Fruit fly (Drosophila melanogaster): ENCODE data around the gene escl.
A peak's percentile ranks its signal among the peaks of the same experiment; 100 is the strongest.
"Not testable (repeated sequence)": the region's sequence is repeated elsewhere in the genome, so short reads cannot be mapped to it uniquely, and the experiment has no call there.

The escl gene

DNA sequence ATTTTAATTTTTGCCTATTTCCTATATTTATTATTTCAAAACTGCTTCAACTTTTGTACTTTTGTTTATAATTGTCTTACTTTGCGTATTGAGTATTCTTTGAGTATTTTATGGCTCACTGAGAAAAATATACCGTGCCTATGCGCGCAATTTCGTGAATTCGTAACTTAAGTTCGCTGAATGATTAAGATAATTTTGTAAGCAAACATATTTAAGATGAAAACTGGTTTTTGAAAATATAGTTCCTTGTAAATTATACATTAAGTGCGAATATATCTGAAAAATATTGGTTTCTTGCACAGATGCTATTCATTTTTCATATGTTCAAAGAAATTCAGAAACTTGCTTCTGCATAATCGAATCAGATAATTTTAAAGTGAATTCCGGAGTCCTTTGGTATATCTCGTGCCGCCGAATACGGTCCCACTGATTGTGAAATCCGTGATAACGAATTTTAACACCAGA lies 8.5 kb downstream of the escl start, which contains the start of the genes CG18787 and Nfs1:
TSS of gene CG18787 (minus strand) at position 101 of the 465 bp plus-strand sequence.
TSS of gene Nfs1 (plus strand) at position 415 of the 465 bp plus-strand sequence.
- TF ChIP-seq CG10321 (GFP tag; IDR thresholded peaks at IDR 0.05); bsh (GFP tag; optimal IDR thresholded peaks at IDR 0.05); Ets65A (GFP tag): not testable (repeated sequence)

DNA sequence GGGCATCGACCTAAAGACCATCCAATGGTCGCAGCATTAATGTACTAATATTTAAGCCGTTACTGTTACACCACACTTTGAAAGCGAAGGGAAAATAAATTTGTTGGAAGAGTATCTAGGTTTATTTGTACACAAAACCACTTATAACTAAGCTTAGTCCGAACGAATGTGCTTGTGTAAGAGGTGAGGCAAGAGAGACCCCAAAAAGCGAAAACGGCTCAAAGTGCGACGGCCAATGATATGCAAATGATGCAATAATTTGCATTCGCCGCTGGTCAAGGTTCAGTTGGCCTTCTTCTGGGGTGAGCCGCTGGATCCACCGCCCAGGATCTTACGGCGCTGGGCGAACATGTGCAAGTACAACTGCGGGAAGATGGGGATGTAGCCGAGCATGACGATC lies 10.4 kb downstream of the escl start:
- no peak for TF ChIP-seq CG6854 (GFP tag; optimal IDR thresholded peaks at IDR 0.05)
- TF ChIP-seq Pdp1 (GFP tag; optimal IDR thresholded peaks at IDR 0.05) = peak in 1 of 2 experiments; percentile 68
- peak; percentile 65 for TF ChIP-seq CG15073 (GFP tag; optimal IDR thresholded peaks at IDR 0.05)
- peak; percentile 11 for TF ChIP-seq D19A (tag; optimal IDR thresholded peaks at IDR 0.05)

DNA sequence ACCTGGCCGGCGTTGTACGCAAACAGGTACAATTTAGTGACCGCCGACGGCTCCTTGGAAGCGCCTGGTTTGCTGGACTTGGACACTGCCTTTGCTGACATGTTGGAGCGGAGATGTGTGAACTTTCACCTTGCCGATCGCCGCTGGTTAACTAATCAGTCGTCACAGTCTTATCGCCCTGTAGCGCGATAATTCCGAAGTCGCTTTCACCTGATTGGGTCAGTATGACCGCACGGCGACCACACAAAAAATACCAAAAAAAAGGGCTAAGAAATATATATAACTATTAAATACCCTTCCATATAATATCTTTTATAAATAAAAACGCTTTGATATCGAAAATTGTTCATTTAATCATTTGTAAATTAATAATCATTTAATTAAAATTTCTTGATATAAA lies 11.3 kb downstream of the escl start, which contains the start of gene Hacd1:
TSS of gene Hacd1 (minus strand) at position 216 of the 400 bp plus-strand sequence.
- TF ChIP-seq Hsf (GFP tag; optimal IDR thresholded peaks at IDR 0.05) (no peak), CG8290 (GFP tag; optimal IDR thresholded peaks at IDR 0.05) (no peak), CG8290 (tag; optimal IDR thresholded peaks at IDR 0.05) (peak in 1 of 2 experiments; percentile 14), tio (GFP tag; optimal IDR thresholded peaks at IDR 0.05) (no peak), tna (GFP tag; IDR thresholded peaks at IDR 0.05; ENCODE audit: partially characterized antibody) (no peak), nmo (GFP tag; optimal IDR thresholded peaks at IDR 0.05) (no peak), CG1603 (tag; optimal IDR thresholded peaks at IDR 0.05) (no peak), CG18262 (tag; optimal IDR thresholded peaks at IDR 0.05) (no peak), chn (GFP tag; optimal IDR thresholded peaks at IDR 0.05) (no peak), CG17385 (GFP tag; optimal IDR thresholded peaks at IDR 0.05) (peak; percentile 4), CG13775 (GFP tag; optimal IDR thresholded peaks at IDR 0.05) (no peak), zfh1 (GFP tag; IDR thresholded peaks at IDR 0.05) (no peak), CG6654 (GFP tag; optimal IDR thresholded peaks at IDR 0.05) (no peak), CG9609 (GFP tag; optimal IDR thresholded peaks at IDR 0.05) (no peak), Awh (GFP tag; IDR thresholded peaks at IDR 0.05) (no peak), Max (GFP tag; optimal IDR thresholded peaks at IDR 0.05) (no peak), pzg (GFP tag; optimal IDR thresholded peaks at IDR 0.05) (peak; percentile 10), HmgZ (tag; optimal IDR thresholded peaks at IDR 0.05) (no peak), stwl (tag; optimal IDR thresholded peaks at IDR 0.05) (peak; percentile 19), gfzf (GFP tag; optimal IDR thresholded peaks at IDR 0.05) (peak; percentile 51), CG18764 (GFP tag; optimal IDR thresholded peaks at IDR 0.05) (no peak), Ets97D (GFP tag; optimal IDR thresholded peaks at IDR 0.05) (no peak), exex (tag; optimal IDR thresholded peaks at IDR 0.05) (peak; percentile 52), CG15479 (GFP tag; optimal IDR thresholded peaks at IDR 0.05) (no peak), CG15073 (GFP tag; optimal IDR thresholded peaks at IDR 0.05) (no peak), CG1233 (GFP tag; optimal IDR thresholded peaks at IDR 0.05) (no peak), gcm (GFP tag; optimal IDR thresholded peaks at IDR 0.05) (no peak), CG6175 (GFP tag; IDR thresholded peaks at IDR 0.05) (no peak), yki (optimal IDR thresholded peaks at IDR 0.05) (no peak), CG13894 (tag; optimal IDR thresholded peaks at IDR 0.05) (no peak), Asciz (GFP tag; optimal IDR thresholded peaks at IDR 0.05) (no peak), mirr (GFP tag; optimal IDR thresholded peaks at IDR 0.05) (peak; percentile 7), Kr (GFP tag; optimal IDR thresholded peaks at IDR 0.05) (no peak), Oli (tag; optimal IDR thresholded peaks at IDR 0.05) (no peak), CG17829 (tag; optimal IDR thresholded peaks at IDR 0.05) (peak; percentile 1), CG14710 (tag; optimal IDR thresholded peaks at IDR 0.05) (no peak), Bgb (GFP tag; IDR thresholded peaks at IDR 0.05; ENCODE audit: partially characterized antibody) (no peak), dysf (GFP tag; IDR thresholded peaks at IDR 0.05) (no peak), CG4424 (GFP tag; optimal IDR thresholded peaks at IDR 0.05) (no peak), CG10274 (GFP tag; optimal IDR thresholded peaks at IDR 0.05) (no peak), CG9817 (tag; optimal IDR thresholded peaks at IDR 0.05) (no peak)

Data from whole organism, embryonic.